Fruit fly (Drosophila melanogaster) whole organism, wandering third instar larva: ENCODE results near the gene spn-A.

Source experiments
- Abd-B ChIP-seq: fragments of >200 bp; optimal IDR thresholded peaks from 2 replicates; lab custom pipeline; 2017; ENCODE audit warnings: missing biosample characterization, missing genetic modification characterization
- h ChIP-seq: fragments of 200-800 bp; sonication (Bioruptor generic); optimal IDR thresholded peaks from 3 replicates; lab custom pipeline; 2016; ENCODE audit warnings: missing biosample characterization, mild to moderate bottlenecking, missing genetic modification characterization
- tai ChIP-seq: sonication (Bioruptor generic); optimal IDR thresholded peaks from 2 replicates; lab custom pipeline; 2016; ENCODE audit warnings: missing biosample characterization, missing genetic modification characterization

- TF ChIP-seq h (GFP tag; lab: Kevin White, UChicago) (no peak), tai (GFP tag; lab: Kevin White, UChicago) (no peak), Abd-B (GFP tag; lab: Kevin White, UChicago) (no peak)
Measured at dm6 chr3R:30030061-30030460, 25.8 kb downstream of the spn-A start.
